Fruit fly (Drosophila melanogaster) whole organism, pupa: ENCODE data around the gene jvl.

ENCODE experiments used
- CG10348 ChIP-seq: fragments of 200-800 bp; sonication (Bioruptor generic); IDR thresholded peaks from 2 replicates; pipeline ENCODE4 v1.3.6; 2022; ENCODE audit warnings: missing biosample characterization, missing genetic modification characterization
- CG12605 ChIP-seq: fragments of 200-800 bp; sonication (Bioruptor generic); IDR thresholded peaks from 2 replicates; pipeline ENCODE4 v1.3.6; 2022; ENCODE audit warnings: missing biosample characterization, missing genetic modification characterization
- CG13204 ChIP-seq: fragments of 200-800 bp; sonication (Bioruptor generic); optimal IDR thresholded peaks from 2 replicates; lab custom pipeline; 2018; ENCODE audit warnings: missing biosample characterization, mild to moderate bottlenecking, missing genetic modification characterization, moderate library complexity
- CG14655 ChIP-seq: fragments of 200-800 bp; sonication (Bioruptor generic); optimal IDR thresholded peaks from 3 replicates; lab custom pipeline; 2017; ENCODE audit warnings: mild to moderate bottlenecking, missing biosample characterization, missing genetic modification reagents, missing genetic modification characterization
- CG15710 ChIP-seq: fragments of 200-800 bp; sonication (Bioruptor generic); optimal IDR thresholded peaks from 2 replicates; lab custom pipeline; 2018; ENCODE audit warnings: missing biosample characterization, mild to moderate bottlenecking, missing genetic modification characterization, moderate library complexity
- CG17806 ChIP-seq: fragments of 200-800 bp; sonication (Bioruptor generic); optimal IDR thresholded peaks from 2 replicates; lab custom pipeline; 2018; ENCODE audit warnings: missing biosample characterization, mild to moderate bottlenecking, missing genetic modification characterization, moderate library complexity
- CG32121 ChIP-seq: fragments of 200-800 bp; sonication (Bioruptor generic); IDR thresholded peaks from 2 replicates; pipeline ENCODE4 v1.3.6; 2022; ENCODE audit warnings: missing biosample characterization, missing genetic modification characterization
- CG34367 ChIP-seq: fragments of 200-800 bp; sonication (Bioruptor generic); optimal IDR thresholded peaks from 2 replicates; lab custom pipeline; 2018; ENCODE audit warnings: missing biosample characterization, mild to moderate bottlenecking, missing genetic modification characterization
- CG4496 ChIP-seq: fragments of 200-800 bp; sonication (Bioruptor generic); IDR thresholded peaks from 3 replicates; pipeline ENCODE4 v1.3.6; 2022; ENCODE audit warnings: missing biosample characterization, missing genetic modification characterization
- CG8159 ChIP-seq: fragments of 200-800 bp; sonication (Bioruptor generic); optimal IDR thresholded peaks from 3 replicates; lab custom pipeline; 2018; ENCODE audit warnings: missing biosample characterization, mild to moderate bottlenecking, missing genetic modification characterization, moderate library complexity
- CG8301 ChIP-seq: fragments of 200-800 bp; sonication (Bioruptor generic); optimal IDR thresholded peaks from 2 replicates; lab custom pipeline; 2018; ENCODE audit warnings: missing biosample characterization, mild to moderate bottlenecking, missing genetic modification characterization
- CG9948 ChIP-seq: fragments of 200-800 bp; sonication (Bioruptor generic); optimal IDR thresholded peaks from 2 replicates; lab custom pipeline; 2018; ENCODE audit warnings: missing biosample characterization, mild to moderate bottlenecking, missing genetic modification characterization, moderate library complexity
- D1 ChIP-seq: fragments of 200-800 bp; sonication (Bioruptor generic); optimal IDR thresholded peaks from 2 replicates; lab custom pipeline; 2018; ENCODE audit warnings: missing biosample characterization, mild to moderate bottlenecking, missing genetic modification characterization, moderate library complexity
- EcR ChIP-seq: fragments of 200-800 bp; sonication (Bioruptor generic); optimal IDR thresholded peaks from 3 replicates; lab custom pipeline; 2019; ENCODE audit warnings: missing biosample characterization, missing genetic modification characterization, mild to moderate bottlenecking, moderate library complexity, missing genetic modification reagents
- Ets98B ChIP-seq: fragments of 200-800 bp; sonication (Bioruptor generic); IDR thresholded peaks from 2 replicates; pipeline ENCODE4 v1.3.6; 2022; ENCODE audit warnings: missing biosample characterization, missing genetic modification characterization
- Pif1A ChIP-seq: fragments of 200-800 bp; sonication (Bioruptor generic); optimal IDR thresholded peaks from 3 replicates; lab custom pipeline; 2016; ENCODE audit warnings: missing biosample characterization, missing genetic modification characterization
- Pif1B ChIP-seq: fragments of 200-800 bp; sonication (Bioruptor generic); optimal IDR thresholded peaks from 3 replicates; lab custom pipeline; 2016; ENCODE audit warnings: missing biosample characterization, missing genetic modification characterization
- Snoo ChIP-seq: fragments of 200-800 bp; sonication (Bioruptor generic); optimal IDR thresholded peaks from 3 replicates; lab custom pipeline; 2017; ENCODE audit warnings: missing biosample characterization, mild to moderate bottlenecking, missing genetic modification characterization, inconsistent platforms
- fd96Ca ChIP-seq: fragments of 200-800 bp; sonication (Bioruptor generic); IDR thresholded peaks from 3 replicates; pipeline ENCODE4 v1.3.6; 2022; ENCODE audit warnings: missing biosample characterization, missing genetic modification characterization
- gl ChIP-seq: fragments of 200-800 bp; sonication (Bioruptor generic); optimal IDR thresholded peaks from 2 replicates; lab custom pipeline; 2018; ENCODE audit warnings: missing biosample characterization, mild to moderate bottlenecking, missing genetic modification characterization
- rn ChIP-seq: fragments of 200-800 bp; sonication (Bioruptor generic); IDR thresholded peaks from 2 replicates; pipeline ENCODE4 v1.3.6; 2022; ENCODE audit warnings: missing biosample characterization, missing genetic modification characterization

The jvl gene

DNA sequence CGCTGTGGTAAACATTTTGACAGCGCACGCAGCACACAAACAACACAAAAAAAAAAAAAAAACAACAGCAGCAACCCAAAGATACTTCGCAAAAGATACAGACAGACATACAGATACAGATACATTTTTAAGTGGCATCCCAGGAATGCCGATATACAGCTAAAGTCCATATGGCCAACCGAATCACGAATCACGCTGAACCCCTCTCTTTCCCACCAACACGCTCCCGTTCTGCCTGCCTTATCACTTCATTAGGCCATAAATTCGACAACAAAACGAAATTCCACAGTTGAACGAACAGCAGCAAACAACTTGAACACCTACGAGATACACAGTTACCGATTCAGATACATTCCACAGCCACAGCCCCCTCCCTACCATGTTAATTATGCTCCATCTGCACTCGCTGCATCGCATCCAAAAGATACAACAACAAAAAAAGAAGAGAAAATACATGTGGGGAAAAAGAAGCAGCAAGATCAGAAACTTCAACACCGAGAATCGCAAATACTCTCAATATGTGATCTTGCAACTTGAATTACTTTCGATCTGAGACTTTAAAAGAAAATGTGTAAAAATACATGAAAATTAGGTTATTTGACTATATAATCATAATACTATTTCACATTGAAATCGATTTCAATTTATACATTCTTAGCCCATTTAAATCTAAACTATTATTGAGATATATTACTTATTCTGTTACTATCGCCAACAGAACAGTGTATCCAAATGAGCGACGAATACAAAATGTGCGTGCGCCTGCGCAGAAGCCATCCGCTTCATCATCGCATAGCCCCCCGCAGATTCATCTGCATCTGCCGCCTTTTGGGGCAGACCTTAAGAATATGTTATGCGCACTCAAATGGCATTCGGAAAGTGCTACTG is 24.9 kb upstream of the jvl start:
- TF ChIP-seq CG8301 (tag; lab: Kevin White, UChicago) (peak; percentile 7), CG32121 (no peak), CG4496 (0 out of 3 replicates have a peak, but pooled peaks have one; percentile 33), CG17806 (tag; lab: Kevin White, UChicago) (peak; percentile 29), CG34367 (tag; lab: Kevin White, UChicago) (peak; percentile 20), rn (no peak), CG15710 (tag; lab: Kevin White, UChicago) (peak; percentile 53), EcR (GFP tag; lab: Kevin White, UChicago) (peak; percentile 28), CG9948 (tag; lab: Kevin White, UChicago) (peak; percentile 58), CG8159 (tag; lab: Kevin White, UChicago) (peak; percentile 53), Pif1A (GFP tag; lab: Kevin White, UChicago) (peak; percentile 48), CG14655 (GFP tag; lab: Kevin White, UChicago) (peak; percentile 64), CG13204 (GFP tag; lab: Kevin White, UChicago) (peak; percentile 8), D1 (tag; lab: Kevin White, UChicago) (no peak)

dm6 chr3R:14717076-14717711 is 24.2 kb upstream of the jvl start:
- TF ChIP-seq CG34367 (tag; lab: Kevin White, UChicago): peak; percentile 42
- TF ChIP-seq fd96Ca (GFP tag; lab: Robert Waterston, UW): 0 out of 3 replicates have a peak, but pooled peaks have one; percentile 21
- TF ChIP-seq rn: 0 out of 2 replicates have a peak, but pooled peaks have one; percentile 28
- no peak; the same call in 1 of the 2 replicates for TF ChIP-seq Ets98B (GFP tag; lab: Robert Waterston, UW)
- no peak for TF ChIP-seq CG17806 (tag; lab: Kevin White, UChicago)
- TF ChIP-seq CG13204 (GFP tag; lab: Kevin White, UChicago): peak; percentile 13
- no peak for TF ChIP-seq CG8159 (tag; lab: Kevin White, UChicago)
- TF ChIP-seq CG12605 (GFP tag; lab: Robert Waterston, UW): peak; percentile 31; the same call in 1 of the 2 replicates
- TF ChIP-seq EcR (GFP tag; lab: Kevin White, UChicago): peak; percentile 50
- peak; percentile 62 for TF ChIP-seq Pif1A (GFP tag; lab: Kevin White, UChicago)
- peak; percentile 67; the same call in 2 of the 3 replicates for TF ChIP-seq CG4496
- peak; percentile 47 for TF ChIP-seq CG15710 (tag; lab: Kevin White, UChicago)

DNA sequence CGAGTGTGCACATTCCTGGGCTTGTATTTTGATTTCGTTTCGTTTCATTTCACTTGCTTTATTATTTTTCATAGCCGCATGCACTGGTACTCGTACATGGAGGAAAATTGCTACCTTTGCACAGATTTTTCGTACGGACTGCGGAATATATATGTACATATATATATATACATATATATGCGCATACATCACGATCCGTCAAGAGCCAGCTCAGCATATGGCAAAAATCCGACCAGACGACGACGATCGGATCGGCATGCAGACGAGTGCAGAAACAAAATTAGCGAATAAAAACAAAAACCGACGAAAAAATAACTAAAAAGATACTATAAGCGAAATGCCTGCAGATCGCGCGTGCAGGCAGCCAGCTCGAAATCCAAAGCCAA is 23.7 kb upstream of the jvl start:
- no peak for TF ChIP-seq CG4496
- TF ChIP-seq CG8159 (tag; lab: Kevin White, UChicago): no peak
- no peak for TF ChIP-seq rn
- TF ChIP-seq Pif1A (GFP tag; lab: Kevin White, UChicago): no peak
- no peak for TF ChIP-seq CG10348 (GFP tag; lab: Robert Waterston, UW)
- no peak for TF ChIP-seq CG8301 (tag; lab: Kevin White, UChicago)
- no peak for TF ChIP-seq Snoo (tag; lab: Kevin White, UChicago)
- no peak for TF ChIP-seq CG9948 (tag; lab: Kevin White, UChicago)
- TF ChIP-seq CG34367 (tag; lab: Kevin White, UChicago): no peak
- no peak for TF ChIP-seq D1 (tag; lab: Kevin White, UChicago)
- no peak for TF ChIP-seq CG32121
- no peak for TF ChIP-seq EcR (GFP tag; lab: Kevin White, UChicago)
- no peak for TF ChIP-seq gl (tag; lab: Kevin White, UChicago)
- no peak for TF ChIP-seq CG17806 (tag; lab: Kevin White, UChicago)

- TF ChIP-seq EcR (GFP tag; lab: Kevin White, UChicago): no peak
- TF ChIP-seq gl (tag; lab: Kevin White, UChicago): peak; percentile 55
- peak; percentile 14 for TF ChIP-seq D1 (tag; lab: Kevin White, UChicago)
- TF ChIP-seq CG32121: peak; percentile 88
- peak; percentile 71 for TF ChIP-seq CG34367 (tag; lab: Kevin White, UChicago)
- TF ChIP-seq CG10348 (GFP tag; lab: Robert Waterston, UW): peak; percentile 41
- peak; percentile 80 for TF ChIP-seq CG17806 (tag; lab: Kevin White, UChicago)
- peak; percentile 78 for TF ChIP-seq Pif1B (GFP tag; lab: Kevin White, UChicago)
- peak; percentile 72 for TF ChIP-seq CG15710 (tag; lab: Kevin White, UChicago)
- peak; percentile 92 for TF ChIP-seq CG8301 (tag; lab: Kevin White, UChicago)
- TF ChIP-seq CG9948 (tag; lab: Kevin White, UChicago): peak; percentile 80
- TF ChIP-seq fd96Ca (GFP tag; lab: Robert Waterston, UW): peak; percentile 91
- peak; percentile 91 for TF ChIP-seq Ets98B (GFP tag; lab: Robert Waterston, UW)
- TF ChIP-seq CG8159 (tag; lab: Kevin White, UChicago): peak; percentile 80
- TF ChIP-seq CG14655 (GFP tag; lab: Kevin White, UChicago): peak; percentile 91
- TF ChIP-seq rn: peak; percentile 63
- peak; percentile 92 for TF ChIP-seq CG4496
- TF ChIP-seq CG13204 (GFP tag; lab: Kevin White, UChicago): peak; percentile 62
- no peak for TF ChIP-seq Snoo (tag; lab: Kevin White, UChicago)
- peak; percentile 85 for TF ChIP-seq Pif1A (GFP tag; lab: Kevin White, UChicago)
- peak; percentile 79 for TF ChIP-seq CG12605 (GFP tag; lab: Robert Waterston, UW)
- TF ChIP-seq, all 21 proteins: peak for 19
These were observed 22.0 kb upstream of the jvl start for dm6 chr3R:14719380-14719779.
